Fruit fly (Drosophila melanogaster) whole organism, embryonic: ENCODE data around the gene Rpn12.
A peak's percentile ranks its signal among the peaks of the same experiment; 100 is the strongest.

Source experiments
- Asciz ChIP-seq: fragments of 200-800 bp; sonication (Bioruptor generic); optimal IDR thresholded peaks from 2 replicates; lab custom pipeline; 2017; ENCODE audit warnings: missing biosample characterization, mild to moderate bottlenecking, missing genetic modification characterization, missing genetic modification reagents
- B-H2 ChIP-seq: fragments of 200-800 bp; sonication (Bioruptor generic); optimal IDR thresholded peaks from 2 replicates; lab custom pipeline; 2018; ENCODE audit warnings: missing biosample characterization, mild to moderate bottlenecking, missing genetic modification characterization
- CG10209 ChIP-seq: fragments of 200-800 bp; sonication (Bioruptor generic); optimal IDR thresholded peaks from 3 replicates; lab custom pipeline; 2017; ENCODE audit warnings: missing biosample characterization, mild to moderate bottlenecking, missing genetic modification characterization, missing genetic modification reagents
- CG10543 ChIP-seq: fragments of 200-800 bp; sonication (Bioruptor generic); optimal IDR thresholded peaks from 3 replicates; lab custom pipeline; 2017; ENCODE audit warnings: missing biosample characterization, mild to moderate bottlenecking, missing genetic modification characterization, moderate library complexity
- CG11093 ChIP-seq: fragments of 200-800 bp; sonication (Bioruptor generic); IDR thresholded peaks from 3 replicates; pipeline ENCODE4 v1.3.6; 2022; ENCODE audit warnings: missing biosample characterization, missing genetic modification characterization
- CG11456 ChIP-seq: fragments of 200-800 bp; sonication (Bioruptor generic); IDR thresholded peaks from 3 replicates; pipeline ENCODE4 v1.3.6; 2022; ENCODE audit warnings: missing biosample characterization, missing genetic modification characterization
- CG12299 ChIP-seq: fragments of 200-800 bp; sonication (Bioruptor generic); optimal IDR thresholded peaks from 2 replicates; lab custom pipeline; 2018; ENCODE audit warnings: missing biosample characterization, mild to moderate bottlenecking, missing genetic modification characterization
- CG14965 ChIP-seq: fragments of 200-800 bp; sonication (Bioruptor generic); optimal IDR thresholded peaks from 2 replicates; lab custom pipeline; 2016; ENCODE audit warnings: missing biosample characterization, missing genetic modification characterization, borderline replicate concordance
- CG17568 ChIP-seq: fragments of 200-800 bp; sonication (Bioruptor generic); optimal IDR thresholded peaks from 2 replicates; lab custom pipeline; 2018; ENCODE audit warnings: missing biosample characterization, mild to moderate bottlenecking, missing genetic modification characterization, moderate library complexity
- CG17912 ChIP-seq: fragments of 200-800 bp; sonication (Bioruptor generic); optimal IDR thresholded peaks from 2 replicates; lab custom pipeline; 2018; ENCODE audit warnings: missing biosample characterization, mild to moderate bottlenecking, missing genetic modification characterization
- CG2202 ChIP-seq: fragments of 200-800 bp; sonication (Bioruptor generic); optimal IDR thresholded peaks from 2 replicates; lab custom pipeline; 2018; ENCODE audit warnings: missing biosample characterization, mild to moderate bottlenecking, missing genetic modification characterization
- CG31365 ChIP-seq: fragments of 200-800 bp; sonication (Bioruptor generic); optimal IDR thresholded peaks from 2 replicates; lab custom pipeline; 2018; ENCODE audit warnings: missing biosample characterization, mild to moderate bottlenecking, missing genetic modification characterization
- CG31441 ChIP-seq: fragments of 200-800 bp; sonication (Bioruptor generic); IDR thresholded peaks from 2 replicates; pipeline ENCODE4 v1.3.6; 2022; ENCODE audit warnings: missing biosample characterization, missing genetic modification characterization
- CG4820 ChIP-seq: fragments of 200-800 bp; sonication (Bioruptor generic); optimal IDR thresholded peaks from 3 replicates; lab custom pipeline; 2016; ENCODE audit warnings: missing biosample characterization, missing genetic modification characterization
- CG4854 ChIP-seq: fragments of 200-800 bp; sonication (Bioruptor generic); optimal IDR thresholded peaks from 2 replicates; lab custom pipeline; 2016; ENCODE audit warnings: missing biosample characterization, missing genetic modification characterization, inconsistent platforms
- CG6175 ChIP-seq: fragments of 200-800 bp; sonication (Bioruptor generic); IDR thresholded peaks from 3 replicates; pipeline ENCODE4 v1.3.6; 2022; ENCODE audit warnings: missing biosample characterization, missing genetic modification characterization
- CG7987 ChIP-seq: fragments of 200-800 bp; sonication (Bioruptor generic); optimal IDR thresholded peaks from 2 replicates; lab custom pipeline; 2018; ENCODE audit warnings: missing biosample characterization, mild to moderate bottlenecking, missing genetic modification characterization, moderate library complexity
- CG8281 ChIP-seq: fragments of 200-800 bp; sonication (Bioruptor generic); optimal IDR thresholded peaks from 2 replicates; lab custom pipeline; 2018; ENCODE audit warnings: missing biosample characterization, mild to moderate bottlenecking, missing genetic modification characterization, moderate library complexity
- CG8944 ChIP-seq: fragments of 200-800 bp; sonication (Bioruptor generic); optimal IDR thresholded peaks from 3 replicates; lab custom pipeline; 2016; ENCODE audit warnings: missing biosample characterization, missing genetic modification characterization
- CG9817 ChIP-seq: fragments of 200-800 bp; sonication (Bioruptor generic); optimal IDR thresholded peaks from 2 replicates; lab custom pipeline; 2018; ENCODE audit warnings: missing biosample characterization, mild to moderate bottlenecking, missing genetic modification characterization, moderate library complexity
- CkIIα-i1 ChIP-seq: fragments of 200-800 bp; sonication (Bioruptor generic); IDR thresholded peaks from 2 replicates; pipeline ENCODE4 v1.3.6; 2022; ENCODE audit warnings: missing biosample characterization, missing genetic modification characterization
- D19A ChIP-seq: fragments of 200-800 bp; optimal IDR thresholded peaks from 3 replicates; lab custom pipeline; 2019; ENCODE audit warnings: missing biosample characterization, mild to moderate bottlenecking, missing genetic modification characterization, moderate library complexity
- HLH4C ChIP-seq: fragments of 200-800 bp; sonication (Bioruptor generic); IDR thresholded peaks from 3 replicates; pipeline ENCODE4 v1.3.6; 2022; ENCODE audit warnings: missing biosample characterization, missing genetic modification characterization; ENCODE audit not compliant: partially characterized antibody
- Myb ChIP-seq: fragments of 200-800 bp; sonication (Bioruptor generic); optimal IDR thresholded peaks from 2 replicates; lab custom pipeline; 2016; ENCODE audit warnings: missing biosample characterization, missing genetic modification characterization
- Neu2 ChIP-seq: fragments of 200-800 bp; sonication (Bioruptor generic); optimal IDR thresholded peaks from 3 replicates; lab custom pipeline; 2016; ENCODE audit warnings: missing biosample characterization, missing genetic modification characterization, borderline replicate concordance
- Optix ChIP-seq: fragments of 200-800 bp; sonication (Bioruptor generic); IDR thresholded peaks from 3 replicates; pipeline ENCODE4 v1.3.6; 2022; ENCODE audit warnings: missing biosample characterization, missing genetic modification characterization
- Ravus ChIP-seq: fragments of 200-800 bp; sonication (Bioruptor generic); IDR thresholded peaks from 2 replicates; pipeline ENCODE4 v1.3.6; 2022; ENCODE audit warnings: missing biosample characterization, missing genetic modification characterization
- Rx ChIP-seq: fragments of 200-800 bp; sonication (Bioruptor generic); IDR thresholded peaks from 2 replicates; pipeline ENCODE4 v1.3.6; 2022; ENCODE audit warnings: missing biosample characterization, missing genetic modification characterization
- Scr ChIP-seq: fragments of 200-800 bp; sonication (Bioruptor generic); IDR thresholded peaks from 2 replicates; pipeline ENCODE4 v1.3.6; 2022; ENCODE audit warnings: missing biosample characterization, missing genetic modification characterization; ENCODE audit not compliant: partially characterized antibody
- Xbp1 ChIP-seq: fragments of 200-800 bp; sonication (Bioruptor generic); optimal IDR thresholded peaks from 3 replicates; lab custom pipeline; 2016; ENCODE audit warnings: missing biosample characterization, mild to moderate bottlenecking, missing genetic modification characterization
- Xrp1 ChIP-seq: fragments of 200-800 bp; sonication (Bioruptor generic); IDR thresholded peaks from 2 replicates; pipeline ENCODE4 v1.3.6; 2022; ENCODE audit warnings: missing biosample characterization, missing genetic modification characterization
- ap ChIP-seq: fragments of 200-800 bp; sonication (Bioruptor generic); IDR thresholded peaks from 2 replicates; pipeline ENCODE4 v1.3.6; 2022; ENCODE audit warnings: missing biosample characterization, missing genetic modification characterization
- bab2 ChIP-seq: fragments of 200-800 bp; sonication (Bioruptor generic); optimal IDR thresholded peaks from 2 replicates; lab custom pipeline; 2016; ENCODE audit warnings: missing biosample characterization, missing genetic modification characterization
- bowl ChIP-seq: fragments of 200-800 bp; sonication (Bioruptor generic); IDR thresholded peaks from 2 replicates; pipeline ENCODE4 v1.3.6; 2022; ENCODE audit warnings: missing biosample characterization, missing genetic modification characterization
- caup ChIP-seq: fragments of 200-800 bp; sonication (Bioruptor generic); optimal IDR thresholded peaks from 3 replicates; lab custom pipeline; 2017; ENCODE audit warnings: missing biosample characterization, mild to moderate bottlenecking, missing genetic modification characterization, moderate library complexity; ENCODE audit not compliant: severe bottlenecking
- dm ChIP-seq: fragments of 200-800 bp; sonication (Bioruptor generic); optimal IDR thresholded peaks from 3 replicates; lab custom pipeline; 2016; ENCODE audit warnings: missing biosample characterization, missing genetic modification characterization
- fru ChIP-seq: fragments of >200 bp; optimal IDR thresholded peaks from 2 replicates; lab custom pipeline; 2017
- grau ChIP-seq: fragments of 200-800 bp; optimal IDR thresholded peaks from 3 replicates; lab custom pipeline; 2019; ENCODE audit warnings: missing biosample characterization, mild to moderate bottlenecking, missing genetic modification characterization, moderate library complexity
- grn ChIP-seq: fragments of 200-800 bp; sonication (Bioruptor generic); optimal IDR thresholded peaks from 3 replicates; lab custom pipeline; 2017; ENCODE audit warnings: missing biosample characterization, missing genetic modification characterization
- h ChIP-seq: fragments of >200 bp; optimal IDR thresholded peaks from 2 replicates; lab custom pipeline; 2017
- pb ChIP-seq: fragments of 200-800 bp; sonication (Bioruptor generic); optimal IDR thresholded peaks from 3 replicates; lab custom pipeline; 2016; ENCODE audit warnings: missing biosample characterization, missing genetic modification characterization
- pho ChIP-seq: fragments of 200-800 bp; sonication (Bioruptor generic); optimal IDR thresholded peaks from 2 replicates; lab custom pipeline; 2016; ENCODE audit warnings: missing biosample characterization, missing genetic modification characterization
- phol ChIP-seq: fragments of 200-800 bp; sonication (Bioruptor generic); optimal IDR thresholded peaks from 3 replicates; lab custom pipeline; 2018; ENCODE audit warnings: missing biosample characterization, mild to moderate bottlenecking, missing genetic modification characterization, moderate library complexity
- salm ChIP-seq: fragments of 200-800 bp; sonication (Bioruptor generic); optimal IDR thresholded peaks from 2 replicates; lab custom pipeline; 2018; ENCODE audit warnings: missing biosample characterization, mild to moderate bottlenecking, missing genetic modification characterization
- sd ChIP-seq: fragments of 200-800 bp; sonication (Bioruptor generic); optimal IDR thresholded peaks from 3 replicates; lab custom pipeline; 2018; ENCODE audit warnings: missing biosample characterization, mild to moderate bottlenecking, missing genetic modification characterization, moderate library complexity
- seq ChIP-seq: fragments of 200-800 bp; sonication (Bioruptor generic); IDR thresholded peaks from 2 replicates; pipeline ENCODE4 v1.3.6; 2022; ENCODE audit warnings: missing biosample characterization, missing genetic modification characterization
- sug ChIP-seq: fragments of 200-800 bp; optimal IDR thresholded peaks from 2 replicates; lab custom pipeline; 2019; ENCODE audit warnings: missing biosample characterization, mild to moderate bottlenecking, missing genetic modification characterization, moderate library complexity
- tap ChIP-seq: fragments of 200-800 bp; optimal IDR thresholded peaks from 3 replicates; lab custom pipeline; 2019; ENCODE audit warnings: missing biosample characterization, mild to moderate bottlenecking, missing genetic modification characterization, moderate library complexity
- tin ChIP-seq: fragments of 200-800 bp; sonication (Bioruptor generic); optimal IDR thresholded peaks from 3 replicates; lab custom pipeline; 2016; ENCODE audit warnings: missing biosample characterization, missing genetic modification characterization
- unc-4 ChIP-seq: fragments of 200-800 bp; sonication (Bioruptor generic); IDR thresholded peaks from 2 replicates; pipeline ENCODE4 v1.3.6; 2022; ENCODE audit warnings: missing biosample characterization, missing genetic modification characterization; ENCODE audit not compliant: partially characterized antibody
- zfh2 ChIP-seq: fragments of 200-800 bp; sonication (Bioruptor generic); optimal IDR thresholded peaks from 2 replicates; lab custom pipeline; 2016; ENCODE audit warnings: missing biosample characterization, missing genetic modification characterization

The Rpn12 gene

dm6 chr3L:16612152-16612551, 29.3 kb downstream of the Rpn12 start, which contains the start of gene CG4101 (continued):
- peak; percentile 81 for TF ChIP-seq CG10543 (GFP tag; lab: Kevin White, UChicago)
- TF ChIP-seq CG6175 (GFP tag; lab: Robert Waterston, UW): peak; percentile 69; the same call in 2 of the 3 replicates
- peak; percentile 83 for TF ChIP-seq grau (tag; lab: Kevin White, UChicago)
- TF ChIP-seq CG31365: peak; percentile 20
- TF ChIP-seq CG11456 (GFP tag; lab: Robert Waterston, UW): peak; percentile 82
- peak; percentile 87 for TF ChIP-seq Scr (GFP tag; lab: Robert Waterston, UW)
- TF ChIP-seq salm: peak; percentile 5
- TF ChIP-seq zfh2 (GFP tag; lab: Kevin White, UChicago): peak; percentile 86
- peak; percentile 57 for TF ChIP-seq ap (GFP tag; lab: Robert Waterston, UW)
- peak; percentile 68; the same call in 2 of the 3 replicates for TF ChIP-seq CG11093 (GFP tag; lab: Robert Waterston, UW)
- peak; percentile 71 for TF ChIP-seq HLH4C (GFP tag; lab: Robert Waterston, UW)
- no peak for TF ChIP-seq grn (GFP tag; lab: Kevin White, UChicago)
- TF ChIP-seq Myb (GFP tag; lab: Kevin White, UChicago): peak; percentile 62
- peak; percentile 99 for TF ChIP-seq sd (tag; lab: Kevin White, UChicago)
- peak; percentile 77 for TF ChIP-seq bab2
- peak; percentile 66 for TF ChIP-seq Rx (GFP tag; lab: Robert Waterston, UW)
- TF ChIP-seq tap (tag; lab: Kevin White, UChicago): peak; percentile 61
- TF ChIP-seq pb: peak; percentile 27
- peak; percentile 27 for TF ChIP-seq dm (GFP tag; lab: Kevin White, UChicago)
- peak; percentile 63; the same call in 1 of the 2 replicates for TF ChIP-seq seq
- TF ChIP-seq CG4854 (GFP tag; lab: Kevin White, UChicago): peak; percentile 65
- TF ChIP-seq CG8281 (tag; lab: Kevin White, UChicago): peak; percentile 37
- TF ChIP-seq pho: peak; percentile 85
- TF ChIP-seq Optix (GFP tag; lab: Robert Waterston, UW): 0 out of 3 replicates have a peak, but pooled peaks have one; percentile 49
- TF ChIP-seq CG14965 (GFP tag; lab: Kevin White, UChicago): no peak
- TF ChIP-seq CG9817 (tag; lab: Kevin White, UChicago): peak; percentile 91
- peak; percentile 54 for TF ChIP-seq D19A (tag; lab: Kevin White, UChicago)
- TF ChIP-seq h: no peak
- TF ChIP-seq CG8944 (GFP tag; lab: Kevin White, UChicago): peak; percentile 64
- peak; percentile 74 for TF ChIP-seq CG17568 (GFP tag; lab: Kevin White, UChicago)
- no peak for TF ChIP-seq CkIIα-i1 (GFP tag; lab: Robert Waterston, UW)
- TF ChIP-seq CG17912 (GFP tag; lab: Kevin White, UChicago): peak; percentile 63
- peak; percentile 52 for TF ChIP-seq CG2202 (tag; lab: Kevin White, UChicago)
- peak; percentile 85 for TF ChIP-seq phol (tag; lab: Kevin White, UChicago)
- peak; percentile 86 for TF ChIP-seq Xbp1 (GFP tag; lab: Kevin White, UChicago)
- peak; percentile 51 for TF ChIP-seq Asciz (GFP tag; lab: Kevin White, UChicago)
- no peak for TF ChIP-seq Neu2 (GFP tag; lab: Kevin White, UChicago)
- peak; percentile 74 for TF ChIP-seq CG10209
- no peak for TF ChIP-seq bowl (GFP tag; lab: Robert Waterston, UW)
- TF ChIP-seq tin: peak; percentile 76
- peak; percentile 91 for TF ChIP-seq B-H2 (GFP tag; lab: Kevin White, UChicago)
- peak; percentile 89 for TF ChIP-seq unc-4 (GFP tag; lab: Robert Waterston, UW)
- TF ChIP-seq sug (tag; lab: Kevin White, UChicago): peak; percentile 88
- peak; percentile 79 for TF ChIP-seq CG12299
- no peak for TF ChIP-seq fru (lab: Kevin White, UChicago)
- TF ChIP-seq caup (GFP tag; lab: Kevin White, UChicago): peak; percentile 74
- TF ChIP-seq Ravus (GFP tag; lab: Robert Waterston, UW): peak; percentile 28; the same call in 1 of the 2 replicates
- TF ChIP-seq CG7987 (GFP tag; lab: Kevin White, UChicago): peak; percentile 53
- TF ChIP-seq CG31441 (GFP tag; lab: Robert Waterston, UW): peak; percentile 65
- peak; percentile 74 for TF ChIP-seq CG4820
- peak; percentile 85 for TF ChIP-seq Xrp1 (GFP tag; lab: Robert Waterston, UW)
